Fruit fly (Drosophila melanogaster): Measurements from ENCODE around the gene boi.

The boi gene

dm6 chrX:2447750-2448299, 22.0 kb downstream of the boi start, which contains the start of gene z (continued):
- TF ChIP-seq peb (GFP tag; IDR thresholded peaks at IDR 0.05), result no peak
- TF ChIP-seq nau (GFP tag; optimal IDR thresholded peaks at IDR 0.05), result no peak
- no peak for TF ChIP-seq CG14965 (GFP tag; optimal IDR thresholded peaks at IDR 0.05; ENCODE audit: borderline replicate concordance)
- TF ChIP-seq sisA (GFP tag; IDR thresholded peaks at IDR 0.05), result no peak
- no peak for TF ChIP-seq CG10431 (GFP tag; optimal IDR thresholded peaks at IDR 0.05)
- no peak for TF ChIP-seq CG4282 (GFP tag; optimal IDR thresholded peaks at IDR 0.05)
- no peak for TF ChIP-seq CG7786 (GFP tag; optimal IDR thresholded peaks at IDR 0.05)
- TF ChIP-seq br (optimal IDR thresholded peaks at IDR 0.05), result no peak
- TF ChIP-seq CG5180 (GFP tag; optimal IDR thresholded peaks at IDR 0.05), result no peak
- no peak for TF ChIP-seq repo (GFP tag; optimal IDR thresholded peaks at IDR 0.05)
- TF ChIP-seq az2 (GFP tag; optimal IDR thresholded peaks at IDR 0.05), result no peak
- no peak for TF ChIP-seq nerfin-1 (tag; optimal IDR thresholded peaks at IDR 0.05)
- no peak for TF ChIP-seq tup (GFP tag; optimal IDR thresholded peaks at IDR 0.05)
- no peak for TF ChIP-seq Asciz (GFP tag; optimal IDR thresholded peaks at IDR 0.05)
- no peak for TF ChIP-seq CG43689 (GFP tag; IDR thresholded peaks at IDR 0.05)
- no peak for TF ChIP-seq ATbp (GFP tag; optimal IDR thresholded peaks at IDR 0.05)
- no peak for TF ChIP-seq CG8765 (GFP tag; IDR thresholded peaks at IDR 0.05)
- peak; percentile 1 for TF ChIP-seq Xbp1 (GFP tag; optimal IDR thresholded peaks at IDR 0.05)
- TF ChIP-seq pfk (GFP tag; optimal IDR thresholded peaks at IDR 0.05), result no peak
- TF ChIP-seq dpn (GFP tag; optimal IDR thresholded peaks at IDR 0.05), result peak; percentile 19 to 28
- TF ChIP-seq CoRest (tag; optimal IDR thresholded peaks at IDR 0.05), result peak; percentile 21
- no peak for TF ChIP-seq bigmax (GFP tag; optimal IDR thresholded peaks at IDR 0.05)
- TF ChIP-seq tx (GFP tag; optimal IDR thresholded peaks at IDR 0.05), result no peak
- no peak for TF ChIP-seq CG12942 (GFP tag; optimal IDR thresholded peaks at IDR 0.05)
- TF ChIP-seq CG31441 (GFP tag; IDR thresholded peaks at IDR 0.05), result no peak
- TF ChIP-seq otp (GFP tag; IDR thresholded peaks at IDR 0.05), result no peak
- no peak for TF ChIP-seq D19A (tag; optimal IDR thresholded peaks at IDR 0.05)
- no peak for TF ChIP-seq Bteb2 (GFP tag; optimal IDR thresholded peaks at IDR 0.05)
- TF ChIP-seq CG11696 (GFP tag; IDR thresholded peaks at IDR 0.05), result no peak
- no peak for TF ChIP-seq Dek (tag; optimal IDR thresholded peaks at IDR 0.05)
- TF ChIP-seq hth (optimal IDR thresholded peaks at IDR 0.05), result no peak
- TF ChIP-seq HLH54F (GFP tag; optimal IDR thresholded peaks at IDR 0.05), result no peak
- TF ChIP-seq danr (GFP tag; IDR thresholded peaks at IDR 0.05), result no peak
- TF ChIP-seq amos (GFP tag; IDR thresholded peaks at IDR 0.05; ENCODE audit: partially characterized antibody), result peak; percentile 95
- TF ChIP-seq NC2β (GFP tag; optimal IDR thresholded peaks at IDR 0.05), result no peak
- TF ChIP-seq CG15514 (GFP tag; optimal IDR thresholded peaks at IDR 0.05), result peak; percentile 59
- no peak for TF ChIP-seq CG8290 (GFP tag; optimal IDR thresholded peaks at IDR 0.05)
- TF ChIP-seq CG8290 (tag; optimal IDR thresholded peaks at IDR 0.05), result no peak
- TF ChIP-seq CG16863 (GFP tag; optimal IDR thresholded peaks at IDR 0.05), result peak; percentile 52
- no peak for TF ChIP-seq Hmx (GFP tag; optimal IDR thresholded peaks at IDR 0.05)
- TF ChIP-seq CG4617 (GFP tag; optimal IDR thresholded peaks at IDR 0.05; ENCODE audit: borderline replicate concordance), result peak; percentile 69
- no peak for TF ChIP-seq slou (GFP tag; optimal IDR thresholded peaks at IDR 0.05)
- peak; percentile 87 for TF ChIP-seq CG14860 (GFP tag; IDR thresholded peaks at IDR 0.05; ENCODE audit: partially characterized antibody)
- no peak for TF ChIP-seq Abd-B (GFP tag; optimal IDR thresholded peaks at IDR 0.05)
- no peak for TF ChIP-seq NFAT (GFP tag; IDR thresholded peaks at IDR 0.05)
- no peak for TF ChIP-seq CG13296 (GFP tag; optimal IDR thresholded peaks at IDR 0.05)
- TF ChIP-seq CG31388 (GFP tag; optimal IDR thresholded peaks at IDR 0.05), result no peak
- no peak for TF ChIP-seq grn (GFP tag; optimal IDR thresholded peaks at IDR 0.05)
- no peak for TF ChIP-seq pita (GFP tag; optimal IDR thresholded peaks at IDR 0.05)
- no peak for TF ChIP-seq tap (tag; optimal IDR thresholded peaks at IDR 0.05)
- TF ChIP-seq phol (tag; optimal IDR thresholded peaks at IDR 0.05), result peak; percentile 31
- TF ChIP-seq CG2199 (GFP tag; IDR thresholded peaks at IDR 0.05), result no peak

All from whole organism, embryonic.